Worm (Caenorhabditis elegans) whole organism, L2 larva: ENCODE results near the gene Y46G5A.34.

Experiments used
- C34F6.9 ChIP-seq: fragments of 150-350 bp; optimal IDR thresholded peaks from 2 replicates; lab custom pipeline; 2014; ENCODE audit warnings: missing biosample characterization, missing genetic modification characterization
- F13H6.1 ChIP-seq: sonication (generic microtip); optimal IDR thresholded peaks from 2 replicates; lab custom pipeline; 2016; ENCODE audit warnings: missing genetic modification characterization, missing compliant biosample characterization
- Y55F3AM.14 ChIP-seq: fragments of 200-800 bp; sonication (Bioruptor generic); optimal IDR thresholded peaks from 2 replicates; lab custom pipeline; 2018; ENCODE audit warnings: mild to moderate bottlenecking, missing genetic modification characterization, missing compliant biosample characterization
- ZK546.5 ChIP-seq: sonication (generic microtip); optimal IDR thresholded peaks from 2 replicates; lab custom pipeline; 2017; ENCODE audit warnings: missing biosample characterization, missing genetic modification characterization
- aly-2 ChIP-seq: fragments of 150-350 bp; optimal IDR thresholded peaks from 2 replicates; lab custom pipeline; 2014; ENCODE audit warnings: missing biosample characterization, missing genetic modification characterization
- blmp-1 ChIP-seq: sonication (generic microtip); optimal IDR thresholded peaks from 2 replicates; lab custom pipeline; 2017; ENCODE audit warnings: missing genetic modification characterization, mild to moderate bottlenecking, missing compliant biosample characterization, antibody characterized with exemption, moderate library complexity; ENCODE audit not compliant: insufficient read depth
- crh-2 ChIP-seq: sonication (generic microtip); optimal IDR thresholded peaks from 2 replicates; lab custom pipeline; 2017; ENCODE audit warnings: missing biosample characterization, missing genetic modification characterization
- egl-27 ChIP-seq: sonication (generic microtip); optimal IDR thresholded peaks from 3 replicates; lab custom pipeline; 2017; ENCODE audit warnings: missing biosample characterization, missing genetic modification reagents, missing genetic modification characterization
- elt-1 ChIP-seq: fragments of 150-350 bp; optimal IDR thresholded peaks from 2 replicates; lab custom pipeline; 2014; ENCODE audit warnings: missing biosample characterization, missing genetic modification characterization
- fos-1 ChIP-seq: fragments of 150-350 bp; optimal IDR thresholded peaks from 2 replicates; lab custom pipeline; 2014; ENCODE audit warnings: missing biosample characterization, missing genetic modification characterization
- lin-11 ChIP-seq: fragments of 150-350 bp; sonication (generic microtip); optimal IDR thresholded peaks from 2 replicates; lab custom pipeline; 2014; ENCODE audit warnings: missing biosample characterization, missing genetic modification characterization, inconsistent platforms, mixed read lengths
- lin-13 ChIP-seq: fragments of 150-350 bp; optimal IDR thresholded peaks from 2 replicates; lab custom pipeline; 2014; ENCODE audit warnings: missing biosample characterization, missing genetic modification reagents, missing genetic modification characterization
- lin-39 ChIP-seq: fragments of 150-350 bp; optimal IDR thresholded peaks from 2 replicates; lab custom pipeline; 2014; ENCODE audit warnings: missing biosample characterization, missing genetic modification reagents, missing genetic modification characterization
- lsy-2 ChIP-seq, 2 experiments: fragments of 150-350 bp in 1 of 2; sonication (generic microtip) in 1 of 2; optimal IDR thresholded peaks; 2 replicates each; lab custom pipeline; 2014 to 2017; ENCODE audit warnings: missing biosample characterization in 2 of 2, missing genetic modification characterization in 2 of 2
- mab-5 ChIP-seq: fragments of 150-350 bp; optimal IDR thresholded peaks from 2 replicates; lab custom pipeline; 2014; ENCODE audit warnings: missing biosample characterization, missing genetic modification characterization
- nhr-11 ChIP-seq: fragments of 150-350 bp; optimal IDR thresholded peaks from 2 replicates; lab custom pipeline; 2014; ENCODE audit warnings: missing biosample characterization, missing genetic modification characterization
- nhr-12 ChIP-seq: fragments of 150-350 bp; optimal IDR thresholded peaks from 2 replicates; lab custom pipeline; 2014; ENCODE audit warnings: missing biosample characterization, missing genetic modification characterization
- nhr-129 ChIP-seq: fragments of 150-350 bp; optimal IDR thresholded peaks from 2 replicates; lab custom pipeline; 2014; ENCODE audit warnings: missing biosample characterization, missing genetic modification characterization
- nhr-21 ChIP-seq: fragments of 150-350 bp; optimal IDR thresholded peaks from 2 replicates; lab custom pipeline; 2014; ENCODE audit warnings: missing biosample characterization, missing genetic modification characterization
- nhr-6 ChIP-seq: fragments of 150-350 bp; optimal IDR thresholded peaks from 2 replicates; lab custom pipeline; 2014; ENCODE audit warnings: missing biosample characterization, missing genetic modification characterization
- peb-1 ChIP-seq: fragments of 150-350 bp; optimal IDR thresholded peaks from 2 replicates; lab custom pipeline; 2014; ENCODE audit warnings: missing biosample characterization, missing genetic modification characterization
- sem-4 ChIP-seq: fragments of 150-350 bp; optimal IDR thresholded peaks from 2 replicates; lab custom pipeline; 2014; ENCODE audit warnings: missing biosample characterization, missing genetic modification reagents, missing genetic modification characterization
- skn-1 ChIP-seq: sonication (generic microtip); optimal IDR thresholded peaks from 2 replicates; lab custom pipeline; 2017; ENCODE audit warnings: missing biosample characterization, missing genetic modification characterization
- sma-9 ChIP-seq, 2 experiments: fragments of 150-350 bp in 1 of 2; sonication (generic microtip) in 1 of 2; optimal IDR thresholded peaks; 2 replicates each; lab custom pipeline; 2014 to 2016; ENCODE audit warnings: missing genetic modification characterization in 2 of 2, mild to moderate bottlenecking in 1 of 2, missing biosample characterization in 1 of 2, missing compliant biosample characterization in 1 of 2, missing genetic modification reagents in 1 of 2, moderate library complexity in 1 of 2
- unc-39 ChIP-seq: fragments of 150-350 bp; optimal IDR thresholded peaks from 2 replicates; lab custom pipeline; 2014; ENCODE audit warnings: missing biosample characterization, missing genetic modification characterization
- unc-55 ChIP-seq: fragments of 150-350 bp; sonication (generic microtip); optimal IDR thresholded peaks from 3 replicates; lab custom pipeline; 2014; ENCODE audit warnings: missing biosample characterization, missing genetic modification reagents, missing genetic modification characterization
- zag-1 ChIP-seq: fragments of 150-350 bp; optimal IDR thresholded peaks from 2 replicates; lab custom pipeline; 2014; ENCODE audit warnings: missing biosample characterization, missing genetic modification characterization
- ztf-11 ChIP-seq: sonication (generic microtip); optimal IDR thresholded peaks from 2 replicates; lab custom pipeline; 2017; ENCODE audit warnings: missing biosample characterization, missing genetic modification characterization

Y46G5A.34 gene

DNA sequence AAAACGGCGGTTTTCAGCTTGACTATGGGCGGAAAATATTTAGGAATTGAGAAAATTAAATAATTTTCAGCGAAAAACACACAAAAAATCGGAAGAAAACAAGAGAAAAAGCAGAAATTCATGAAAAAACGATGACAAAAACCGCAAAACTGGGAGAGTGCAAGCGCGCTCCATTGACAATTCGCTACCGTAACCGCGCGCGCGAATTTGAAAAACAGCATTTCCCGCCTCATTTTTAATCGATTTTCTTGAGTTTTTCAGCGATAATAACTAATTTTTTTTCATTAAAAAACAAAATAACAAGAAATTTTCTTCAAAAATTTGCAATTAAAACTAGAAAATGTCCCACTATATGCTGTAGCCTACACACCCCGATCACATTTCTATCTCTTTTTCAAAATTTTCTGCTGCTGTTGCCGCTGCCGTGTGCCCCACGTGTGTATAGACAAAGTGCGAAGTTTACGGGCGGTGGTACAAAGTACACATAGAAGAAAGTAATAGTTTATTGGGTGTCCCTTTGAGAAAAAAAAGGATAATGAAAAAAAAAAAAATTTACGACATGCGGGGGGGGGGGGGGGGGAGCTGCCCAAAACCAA is 23.5 kb downstream of the Y46G5A.34 start (continued):
- TF ChIP-seq lin-39 (tag; lab: Kevin White, UChicago): no peak
- TF ChIP-seq, all 48 proteins: peak for 12

DNA sequence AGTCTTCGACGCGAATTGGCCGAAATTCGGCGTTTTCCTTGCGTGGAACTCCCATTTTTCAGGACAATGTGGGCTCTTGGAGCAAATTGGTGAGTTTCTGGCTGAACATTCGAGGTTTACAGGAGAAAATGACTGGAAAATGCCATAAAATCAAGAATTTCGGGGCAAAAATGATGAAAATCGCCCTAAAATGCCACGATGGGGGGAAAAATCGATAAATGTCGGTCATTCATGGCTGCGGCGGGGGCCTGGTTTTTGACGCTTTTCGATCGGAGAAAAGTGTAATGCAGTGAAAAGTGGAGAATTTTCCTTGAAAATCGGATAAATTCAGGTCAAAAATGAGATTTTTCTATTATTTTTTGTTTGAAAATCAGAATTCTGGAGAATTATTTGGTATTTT is 28.7 kb downstream of the Y46G5A.34 start, which contains the start of the genes Y46G5A.18 and Y46G5A.47:
Gene Y46G5A.18 (minus strand): TSS at position 101 of the 400 bp plus-strand sequence.
Gene Y46G5A.47 (minus strand): TSS at position 146 of the 400 bp plus-strand sequence.
- TF ChIP-seq fos-1 (tag; lab: Kevin White, UChicago): no peak
- TF ChIP-seq nhr-12 (tag; lab: Kevin White, UChicago): no peak
- no peak for TF ChIP-seq unc-55 (GFP tag; lab: Kevin White, UChicago)
- no peak for TF ChIP-seq lin-39 (tag; lab: Kevin White, UChicago)
- TF ChIP-seq elt-1 (tag; lab: Kevin White, UChicago): no peak
- TF ChIP-seq ZK546.5 (tag; lab: Kevin White, UChicago): no peak
- TF ChIP-seq sma-9 (GFP tag; optimal IDR thresholded peaks at IDR 0.05; lab: Kevin White, UChicago): no peak
- TF ChIP-seq sma-9 (tag; optimal IDR thresholded peaks at IDR 0.05; lab: Kevin White, UChicago): no peak
- no peak for TF ChIP-seq nhr-6 (tag; lab: Kevin White, UChicago)
- no peak for TF ChIP-seq blmp-1 (tag; lab: Kevin White, UChicago)
- no peak for TF ChIP-seq F13H6.1 (tag; lab: Kevin White, UChicago)
- TF ChIP-seq lin-11 (tag; lab: Kevin White, UChicago): no peak
- no peak for TF ChIP-seq egl-27 (tag; lab: Kevin White, UChicago)
- TF ChIP-seq mab-5 (tag; lab: Kevin White, UChicago): no peak
- TF ChIP-seq nhr-21 (tag; lab: Kevin White, UChicago): no peak
- TF ChIP-seq Y55F3AM.14: no peak
- no peak for TF ChIP-seq zag-1

DNA sequence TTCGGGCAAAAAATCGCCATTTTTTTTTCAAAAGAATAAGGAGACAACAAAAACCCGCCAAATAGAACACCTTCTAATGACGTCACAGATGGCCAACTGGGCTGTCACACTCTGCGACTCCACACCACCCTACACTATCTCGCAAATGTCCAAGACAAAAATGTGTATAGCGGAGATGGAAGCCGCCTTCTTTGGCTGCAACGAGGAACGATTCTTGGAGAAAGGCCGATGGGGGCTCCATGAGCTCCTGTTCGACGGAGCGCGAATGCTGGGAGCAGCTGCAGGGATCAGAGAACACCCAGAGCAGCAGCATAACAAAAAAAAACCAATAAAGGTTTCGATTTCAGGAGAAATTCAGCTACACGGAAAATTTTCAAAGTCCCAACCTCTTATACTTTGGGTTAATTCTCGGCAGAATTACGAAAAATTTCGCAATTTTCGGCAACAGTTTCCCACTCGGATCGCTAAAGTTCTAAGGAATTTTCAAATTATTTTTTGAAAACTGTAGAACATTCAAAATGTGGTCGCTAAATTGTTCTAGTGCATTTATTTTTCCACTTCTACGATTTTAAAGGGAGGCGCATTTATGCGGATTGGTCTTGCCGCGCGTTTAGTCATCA is 29.4 kb downstream of the Y46G5A.34 start:
- no peak for TF ChIP-seq sma-9 (GFP tag; optimal IDR thresholded peaks at IDR 0.05; lab: Kevin White, UChicago)
- TF ChIP-seq sma-9 (tag; optimal IDR thresholded peaks at IDR 0.05; lab: Kevin White, UChicago): no peak
- TF ChIP-seq fos-1 (tag; lab: Kevin White, UChicago): peak; percentile 11
- peak; percentile 35 for TF ChIP-seq F13H6.1 (tag; lab: Kevin White, UChicago)
- TF ChIP-seq zag-1: peak; percentile 2
- TF ChIP-seq nhr-129 (tag; lab: Kevin White, UChicago): peak; percentile 54
- TF ChIP-seq lsy-2 (tag; optimal IDR thresholded peaks at IDR 0.05; lab: Kevin White, UChicago): peak; percentile 23 to 60
- peak; percentile 45 for TF ChIP-seq lin-11 (tag; lab: Kevin White, UChicago)
- TF ChIP-seq unc-55 (GFP tag; lab: Kevin White, UChicago): peak; percentile 76
- TF ChIP-seq skn-1 (tag; lab: Kevin White, UChicago): no peak
- TF ChIP-seq C34F6.9: peak; percentile 58
- TF ChIP-seq lin-13 (GFP tag; lab: Kevin White, UChicago): peak; percentile 31
- TF ChIP-seq Y55F3AM.14: no peak
- TF ChIP-seq egl-27 (tag; lab: Kevin White, UChicago): peak; percentile 9
- peak; percentile 13 for TF ChIP-seq crh-2 (tag; lab: Kevin White, UChicago)
- TF ChIP-seq ZK546.5 (tag; lab: Kevin White, UChicago): no peak
- TF ChIP-seq nhr-11 (tag; lab: Kevin White, UChicago): no peak
- TF ChIP-seq, all 48 proteins: peak for 11

DNA sequence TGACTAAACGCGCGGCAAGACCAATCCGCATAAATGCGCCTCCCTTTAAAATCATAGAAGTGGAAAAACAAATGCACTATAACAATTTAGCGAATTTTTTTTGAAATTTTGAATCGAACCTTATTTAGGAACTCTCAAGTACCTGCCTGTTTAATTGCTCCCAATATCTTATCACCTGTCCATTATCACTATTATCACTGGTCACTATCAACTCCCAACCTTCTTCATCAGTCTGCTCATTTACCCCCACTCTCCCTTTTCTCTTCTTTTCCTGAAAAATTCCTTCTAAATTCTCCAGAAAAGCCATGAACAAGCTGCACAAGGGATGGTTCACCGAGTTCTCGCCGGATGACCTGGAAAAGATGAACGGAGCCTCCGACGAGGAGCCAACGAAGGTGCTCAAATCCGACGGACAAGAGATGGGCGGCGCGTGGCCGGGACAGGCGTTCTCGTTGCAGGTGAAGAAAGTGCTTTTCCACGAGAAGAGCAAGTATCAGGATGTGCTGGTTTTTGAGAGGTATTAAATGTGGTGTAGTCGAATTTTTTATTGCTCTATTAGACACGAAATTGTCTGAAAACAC is 30.2 kb downstream of the Y46G5A.34 start, which contains the start of gene spds-1:
Gene spds-1 (plus strand): TSS at position 298 of the 581 bp plus-strand sequence.
- no peak for TF ChIP-seq sem-4
- TF ChIP-seq fos-1 (tag; lab: Kevin White, UChicago): peak; percentile 36
- TF ChIP-seq ztf-11: no peak

DNA sequence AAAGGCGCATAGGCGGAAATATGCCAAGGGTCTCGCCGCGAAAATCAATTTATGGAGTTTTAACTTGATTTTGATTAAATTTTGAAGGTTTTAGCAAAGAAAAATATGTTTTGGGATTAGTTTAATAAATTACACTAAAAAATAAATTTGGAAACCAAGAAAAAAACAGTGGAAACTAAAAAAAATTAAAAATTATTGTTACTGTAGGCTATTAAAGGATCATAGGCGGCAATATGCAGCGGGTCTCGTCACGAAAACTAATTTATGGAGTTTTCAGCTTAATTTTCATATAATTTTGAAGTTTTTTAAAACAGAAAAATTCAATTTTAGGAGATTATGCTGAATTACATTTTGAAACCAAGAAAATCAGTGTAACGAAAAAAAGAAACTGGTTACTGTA is 32.3 kb downstream of the Y46G5A.34 start:
- TF ChIP-seq peb-1 (tag; lab: Kevin White, UChicago) (no peak), nhr-6 (tag; lab: Kevin White, UChicago) (no peak), unc-55 (GFP tag; lab: Kevin White, UChicago) (no peak), zag-1 (no peak), unc-39 (no peak)
- TF ChIP-seq, all 48 proteins: peak for 0

DNA sequence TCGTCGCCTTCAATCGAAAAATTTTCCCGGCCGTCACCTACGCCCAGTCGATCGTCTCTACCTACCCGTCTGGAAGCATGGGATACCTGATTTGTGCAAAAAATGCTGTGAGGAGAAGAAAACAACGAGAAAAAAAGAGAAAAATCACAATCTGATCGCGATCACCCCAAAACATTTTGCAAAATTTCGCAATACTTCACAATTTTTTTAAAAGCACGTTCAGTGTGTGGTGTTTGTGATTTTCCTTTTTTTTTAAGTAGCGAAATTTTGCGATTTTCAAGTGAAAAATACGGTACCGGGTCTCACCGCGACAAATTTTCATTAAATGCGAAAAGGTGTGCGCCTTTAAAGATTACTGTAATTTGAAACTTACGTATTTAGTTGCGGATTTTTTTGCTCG is 33.2 kb downstream of the Y46G5A.34 start:
- TF ChIP-seq aly-2 (tag; lab: Kevin White, UChicago) (no peak), nhr-129 (tag; lab: Kevin White, UChicago) (peak; percentile 72)
